Fruit fly (Drosophila melanogaster) whole organism, embryonic: ENCODE data around the gene CG17270.

ENCODE experiments used
- Atf3 ChIP-seq: fragments of 200-800 bp; sonication (Bioruptor generic); optimal IDR thresholded peaks from 3 replicates; lab custom pipeline; 2016; ENCODE audit warnings: missing biosample characterization, missing genetic modification characterization
- Awh ChIP-seq: fragments of 200-800 bp; sonication (Bioruptor generic); IDR thresholded peaks from 2 replicates; pipeline ENCODE4, ENCODE4 v1.3.6; 2022; ENCODE audit warnings: missing biosample characterization, missing genetic modification characterization
- B-H2 ChIP-seq: fragments of 200-800 bp; sonication (Bioruptor generic); optimal IDR thresholded peaks from 2 replicates; lab custom pipeline; 2018; ENCODE audit warnings: missing biosample characterization, mild to moderate bottlenecking, missing genetic modification characterization
- C15 ChIP-seq: fragments of 200-800 bp; sonication (Bioruptor generic); IDR thresholded peaks from 3 replicates; pipeline ENCODE4 v1.3.6; 2022; ENCODE audit warnings: missing biosample characterization, missing genetic modification characterization
- CG10462 ChIP-seq: fragments of 200-800 bp; sonication (Bioruptor generic); optimal IDR thresholded peaks from 2 replicates; lab custom pipeline; 2016; ENCODE audit warnings: missing biosample characterization, missing genetic modification characterization
- CG10979 ChIP-seq: fragments of 200-800 bp; sonication (Bioruptor generic); optimal IDR thresholded peaks from 2 replicates; lab custom pipeline; 2018; ENCODE audit warnings: missing biosample characterization, mild to moderate bottlenecking, missing genetic modification characterization, moderate library complexity
- CG11093 ChIP-seq: fragments of 200-800 bp; sonication (Bioruptor generic); IDR thresholded peaks from 3 replicates; pipeline ENCODE4 v1.3.6; 2022; ENCODE audit warnings: missing biosample characterization, missing genetic modification characterization
- CG12299 ChIP-seq: fragments of 200-800 bp; sonication (Bioruptor generic); optimal IDR thresholded peaks from 2 replicates; lab custom pipeline; 2018; ENCODE audit warnings: missing biosample characterization, mild to moderate bottlenecking, missing genetic modification characterization
- CG1233 ChIP-seq: fragments of 200-800 bp; sonication (Bioruptor generic); optimal IDR thresholded peaks from 4 replicates; lab custom pipeline; 2018; ENCODE audit warnings: missing biosample characterization, mild to moderate bottlenecking, missing genetic modification characterization
- CG12744 ChIP-seq: fragments of 200-800 bp; sonication (Bioruptor generic); optimal IDR thresholded peaks from 2 replicates; lab custom pipeline; 2016; ENCODE audit warnings: missing biosample characterization, missing genetic modification characterization
- CG14667 ChIP-seq: fragments of 200-800 bp; sonication (Bioruptor generic); IDR thresholded peaks from 2 replicates; pipeline ENCODE4 v1.3.6; 2022; ENCODE audit warnings: missing biosample characterization, missing genetic modification characterization
- CG31224 ChIP-seq: fragments of 200-800 bp; sonication (Bioruptor generic); IDR thresholded peaks from 2 replicates; pipeline ENCODE4 v1.3.6; 2022; ENCODE audit warnings: missing biosample characterization, missing genetic modification characterization
- CG4730 ChIP-seq: fragments of 200-800 bp; sonication (Bioruptor generic); IDR thresholded peaks from 2 replicates; pipeline ENCODE4 v1.3.6; 2022; ENCODE audit warnings: missing biosample characterization, missing genetic modification characterization
- CG8089 ChIP-seq: fragments of 200-800 bp; sonication (Bioruptor generic); optimal IDR thresholded peaks from 3 replicates; lab custom pipeline; 2016; ENCODE audit warnings: missing biosample characterization, missing genetic modification characterization
- CG8388 ChIP-seq: fragments of 200-800 bp; sonication (Bioruptor generic); optimal IDR thresholded peaks from 2 replicates; lab custom pipeline; 2019; ENCODE audit warnings: missing biosample characterization, mild to moderate bottlenecking, missing genetic modification characterization, moderate library complexity
- CG8478 ChIP-seq: fragments of >200 bp; optimal IDR thresholded peaks from 2 replicates; lab custom pipeline; 2018
- CG8924 ChIP-seq: fragments of 200-800 bp; optimal IDR thresholded peaks from 3 replicates; lab custom pipeline; 2019; ENCODE audit warnings: missing biosample characterization, mild to moderate bottlenecking, missing genetic modification characterization, moderate library complexity
- CG8944 ChIP-seq: fragments of 200-800 bp; sonication (Bioruptor generic); optimal IDR thresholded peaks from 3 replicates; lab custom pipeline; 2016; ENCODE audit warnings: missing biosample characterization, missing genetic modification characterization
- CG9876 ChIP-seq: fragments of 200-800 bp; sonication (Bioruptor generic); optimal IDR thresholded peaks from 2 replicates; lab custom pipeline; 2016; ENCODE audit warnings: missing biosample characterization, missing genetic modification characterization
- Dfd ChIP-seq, 2 experiments: fragments of >200 bp; optimal IDR thresholded peaks; 2 replicates each; lab custom pipeline; 2017; ENCODE audit warnings: missing biosample characterization in 2 of 2, missing genetic modification characterization in 2 of 2
- E2f1 ChIP-seq: fragments of 200-800 bp; sonication (Bioruptor generic); IDR thresholded peaks from 2 replicates; pipeline ENCODE4 v1.3.6; 2022; ENCODE audit warnings: missing biosample characterization, missing genetic modification characterization
- Ets65A ChIP-seq: fragments of 200-800 bp; sonication (Bioruptor generic); peaks from one replicate; lab custom pipeline; 2016; ENCODE audit warnings: missing biosample characterization, missing genetic modification characterization
- Ets97D ChIP-seq: fragments of 200-800 bp; sonication (Bioruptor generic); optimal IDR thresholded peaks from 3 replicates; lab custom pipeline; 2016; ENCODE audit warnings: missing biosample characterization, missing genetic modification characterization
- Gug ChIP-seq: fragments of 200-800 bp; sonication (Bioruptor generic); IDR thresholded peaks from 4 replicates; pipeline ENCODE4 v1.3.6; 2022; ENCODE audit warnings: missing biosample characterization, missing genetic modification characterization
- HHEX ChIP-seq: fragments of 200-800 bp; sonication (Bioruptor generic); optimal IDR thresholded peaks from 3 replicates; lab custom pipeline; 2017; ENCODE audit warnings: missing biosample characterization, mild to moderate bottlenecking, missing genetic modification characterization, missing genetic modification reagents
- HLH54F ChIP-seq: fragments of 200-800 bp; sonication (Bioruptor generic); optimal IDR thresholded peaks from 3 replicates; lab custom pipeline; 2016; ENCODE audit warnings: missing biosample characterization, missing genetic modification characterization
- Hey ChIP-seq: fragments of 200-800 bp; sonication (Bioruptor generic); optimal IDR thresholded peaks from 3 replicates; lab custom pipeline; 2018; ENCODE audit warnings: missing biosample characterization, mild to moderate bottlenecking, missing genetic modification characterization
- HmgZ ChIP-seq: fragments of 200-800 bp; sonication (Bioruptor generic); optimal IDR thresholded peaks from 2 replicates; lab custom pipeline; 2018; ENCODE audit warnings: missing biosample characterization, mild to moderate bottlenecking, missing genetic modification characterization
- Hmr ChIP-seq: fragments of 200-800 bp; sonication (Bioruptor generic); optimal IDR thresholded peaks from 3 replicates; lab custom pipeline; 2017; ENCODE audit warnings: mild to moderate bottlenecking, missing biosample characterization, missing genetic modification reagents, missing genetic modification characterization
- Hr39 ChIP-seq: fragments of >200 bp; optimal IDR thresholded peaks from 2 replicates; lab custom pipeline; 2017
- Meics ChIP-seq: fragments of 200-800 bp; sonication (Bioruptor generic); optimal IDR thresholded peaks from 2 replicates; lab custom pipeline; 2017; ENCODE audit warnings: missing biosample characterization, mild to moderate bottlenecking, missing genetic modification characterization
- NK7.1 ChIP-seq: fragments of 200-800 bp; sonication (Bioruptor generic); optimal IDR thresholded peaks from 3 replicates; lab custom pipeline; 2016; ENCODE audit warnings: missing biosample characterization, missing genetic modification characterization
- Six4 ChIP-seq: fragments of 200-800 bp; sonication (Bioruptor generic); optimal IDR thresholded peaks from 2 replicates; lab custom pipeline; 2016; ENCODE audit warnings: missing biosample characterization, missing genetic modification characterization
- Sox100B ChIP-seq: fragments of 200-800 bp; sonication (Bioruptor generic); optimal IDR thresholded peaks from 3 replicates; lab custom pipeline; 2018; ENCODE audit warnings: missing biosample characterization, mild to moderate bottlenecking, missing genetic modification characterization
- Ssrp ChIP-seq: fragments of 200-800 bp; sonication (Bioruptor generic); optimal IDR thresholded peaks from 2 replicates; lab custom pipeline; 2018; ENCODE audit warnings: missing biosample characterization, mild to moderate bottlenecking, missing genetic modification characterization, moderate library complexity
- Xrp1 ChIP-seq: fragments of 200-800 bp; sonication (Bioruptor generic); IDR thresholded peaks from 2 replicates; pipeline ENCODE4 v1.3.6; 2022; ENCODE audit warnings: missing biosample characterization, missing genetic modification characterization
- ci ChIP-seq: fragments of 200-800 bp; sonication (Bioruptor generic); IDR thresholded peaks from 3 replicates; pipeline ENCODE4 v1.3.6; 2022; ENCODE audit warnings: missing biosample characterization, missing genetic modification characterization
- dm ChIP-seq: fragments of 200-800 bp; sonication (Bioruptor generic); optimal IDR thresholded peaks from 3 replicates; lab custom pipeline; 2016; ENCODE audit warnings: missing biosample characterization, missing genetic modification characterization
- esg ChIP-seq: fragments of 200-800 bp; sonication (Bioruptor generic); conservative IDR thresholded peaks from 2 replicates; pipeline ENCODE4 v1.3.6; 2022; ENCODE audit warnings: missing biosample characterization, missing genetic modification characterization
- ewg ChIP-seq: fragments of 200-800 bp; sonication (Bioruptor generic); optimal IDR thresholded peaks from 3 replicates; lab custom pipeline; 2017; ENCODE audit warnings: mild to moderate bottlenecking, missing biosample characterization, missing genetic modification reagents, missing genetic modification characterization
- exex ChIP-seq: fragments of 200-800 bp; sonication (Bioruptor generic); optimal IDR thresholded peaks from 4 replicates; lab custom pipeline; 2018; ENCODE audit warnings: missing biosample characterization, mild to moderate bottlenecking, missing genetic modification characterization, moderate library complexity
- gem ChIP-seq: fragments of 200-800 bp; sonication (Bioruptor generic); optimal IDR thresholded peaks from 2 replicates; lab custom pipeline; 2019; ENCODE audit warnings: missing biosample characterization, mild to moderate bottlenecking, missing genetic modification characterization, moderate library complexity
- her ChIP-seq: fragments of 200-800 bp; sonication (Bioruptor generic); optimal IDR thresholded peaks from 2 replicates; lab custom pipeline; 2016; ENCODE audit warnings: missing biosample characterization, missing genetic modification characterization
- klu ChIP-seq: fragments of 200-800 bp; sonication (Bioruptor generic); IDR thresholded peaks from 2 replicates; pipeline ENCODE4 v1.3.6; 2022; ENCODE audit warnings: missing biosample characterization, missing genetic modification characterization
- kni ChIP-seq: fragments of 200-800 bp; sonication (Bioruptor generic); optimal IDR thresholded peaks from 3 replicates; lab custom pipeline; 2017; ENCODE audit warnings: mild to moderate bottlenecking, missing biosample characterization, missing genetic modification reagents, missing genetic modification characterization
- lov ChIP-seq, 2 experiments: fragments of 200-800 bp in 1 of 2; fragments of >200 bp in 1 of 2; sonication (Bioruptor generic) in 1 of 2; IDR thresholded peaks in 1 of 2; optimal IDR thresholded peaks in 1 of 2; 2 replicates in 1 of 2; 3 replicates in 1 of 2; pipeline versions ENCODE4 v1.3.6 to Lab custom; 2017 to 2022; ENCODE audit warnings: missing biosample characterization in 1 of 2, missing genetic modification characterization in 1 of 2
- maf-S ChIP-seq: fragments of 200-800 bp; sonication (Bioruptor generic); optimal IDR thresholded peaks from 2 replicates; lab custom pipeline; 2016; ENCODE audit warnings: missing biosample characterization, missing genetic modification characterization
- pan ChIP-seq, 4 experiments: fragments of >200 bp in 3 of 4; fragments of 200-800 bp in 1 of 4; sonication (Bioruptor generic) in 1 of 4; optimal IDR thresholded peaks in 3 of 4; IDR thresholded peaks in 1 of 4; 2 replicates each; pipeline versions ENCODE4 v1.3.6 to Lab custom; 2017 to 2022; ENCODE audit warnings: missing biosample characterization in 2 of 4, missing genetic modification characterization in 2 of 4, mixed read lengths in 1 of 4
- stwl ChIP-seq: fragments of 200-800 bp; sonication (Bioruptor generic); optimal IDR thresholded peaks from 3 replicates; lab custom pipeline; 2018; ENCODE audit warnings: missing biosample characterization, mild to moderate bottlenecking, missing genetic modification characterization, moderate library complexity
- vnd ChIP-seq: fragments of 200-800 bp; sonication (Bioruptor generic); IDR thresholded peaks from 3 replicates; pipeline ENCODE4 v1.3.6; 2022; ENCODE audit warnings: missing biosample characterization, missing genetic modification characterization; ENCODE audit not compliant: partially characterized antibody

Gene CG17270

DNA sequence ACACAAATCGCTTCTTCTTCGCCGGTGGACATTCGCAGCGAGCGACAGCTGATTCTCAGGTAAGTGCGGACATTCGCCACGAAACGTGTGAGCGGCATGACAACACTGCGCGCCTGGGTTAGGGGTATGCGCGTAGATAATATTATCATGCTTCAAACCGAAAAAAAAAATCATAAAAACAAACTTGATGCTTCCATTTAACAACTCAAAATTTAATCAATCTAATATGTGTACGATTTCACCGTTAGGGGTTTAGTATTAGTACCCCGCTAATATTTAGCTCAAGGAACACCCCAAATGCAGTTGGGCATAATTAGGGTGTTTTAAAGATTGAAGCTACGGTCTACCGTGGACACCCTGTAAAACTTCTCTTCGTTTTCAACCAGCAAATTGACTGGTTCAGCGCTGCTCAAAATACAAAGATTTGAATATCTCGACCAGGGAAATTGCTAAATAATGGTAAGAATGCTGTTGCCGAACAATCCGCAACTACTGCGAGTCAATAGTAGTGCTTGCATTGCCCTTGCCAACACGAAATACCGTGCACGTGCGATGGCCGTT is 3.2 kb upstream of the CG17270 start, which contains the start of the genes CG17271 and RpS20:
Gene CG17271, minus strand, starts transcription at position 34 of the 561 bp plus-strand sequence.
Gene RpS20, plus strand, starts transcription at position 367 of the 561 bp plus-strand sequence.
- TF ChIP-seq CG10979 (peak; percentile 86), CG12744 (peak; percentile 88), Xrp1 (GFP tag; lab: Robert Waterston, UW) (peak; percentile 92), Hmr (GFP tag; lab: Kevin White, UChicago) (peak; percentile 93), her (GFP tag; lab: Kevin White, UChicago) (peak; percentile 92), ci (GFP tag; lab: Robert Waterston, UW) (peak; percentile 89), CG1233 (GFP tag; lab: Kevin White, UChicago) (peak; percentile 85), Gug (GFP tag; lab: Robert Waterston, UW) (peak; percentile 91), CG31224 (GFP tag; lab: Robert Waterston, UW) (peak; percentile 85), CG11093 (GFP tag; lab: Robert Waterston, UW) (peak; percentile 79), pan (optimal IDR thresholded peaks at IDR 0.05; lab: Kevin White, UChicago) (no peak), pan (GFP tag; optimal IDR thresholded peaks at IDR 0.05 in 1 of 2, IDR thresholded peaks at IDR 0.05 in 1 of 2) (peak in 1 of 2 experiments; percentile 90), lov (optimal IDR thresholded peaks at IDR 0.05; lab: Kevin White, UChicago) (no peak), lov (GFP tag; IDR thresholded peaks at IDR 0.05; lab: Robert Waterston, UW) (peak; percentile 62; the same call in 1 of the 3 replicates), CG8478 (lab: Kevin White, UChicago) (no peak), CG10462 (GFP tag; lab: Kevin White, UChicago) (peak; percentile 86), CG4730 (peak; percentile 87), Sox100B (peak; percentile 82), stwl (tag; lab: Kevin White, UChicago) (peak; percentile 68), Six4 (GFP tag; lab: Kevin White, UChicago) (peak; percentile 84), NK7.1 (GFP tag; lab: Kevin White, UChicago) (peak; percentile 88), maf-S (peak; percentile 90), CG8388 (GFP tag; lab: Kevin White, UChicago) (peak; percentile 87), CG8089 (GFP tag; lab: Kevin White, UChicago) (peak; percentile 90), dm (GFP tag; lab: Kevin White, UChicago) (peak; percentile 93), HLH54F (peak; percentile 95), Atf3 (GFP tag; lab: Kevin White, UChicago) (peak; percentile 90), Hr39 (lab: Kevin White, UChicago) (no peak), Dfd (GFP tag; optimal IDR thresholded peaks at IDR 0.05; lab: Kevin White, UChicago) (no peak), Meics (peak; percentile 88), E2f1 (peak; percentile 89), CG8944 (GFP tag; lab: Kevin White, UChicago) (peak; percentile 96), klu (GFP tag; lab: Robert Waterston, UW) (peak; percentile 82), Awh (GFP tag; lab: Robert Waterston, UW) (peak; percentile 87), esg (GFP tag; lab: Robert Waterston, UW) (peak; percentile 90), HmgZ (tag; lab: Kevin White, UChicago) (peak; percentile 96), CG8924 (peak; percentile 88), Hey (tag; lab: Kevin White, UChicago) (peak; percentile 51), Ssrp (tag; lab: Kevin White, UChicago) (peak; percentile 83), Ets97D (GFP tag; lab: Kevin White, UChicago) (peak; percentile 96), ewg (peak; percentile 89), vnd (GFP tag; lab: Robert Waterston, UW) (no peak), Ets65A (GFP tag; lab: Kevin White, UChicago) (peak; percentile 99), CG14667 (GFP tag; lab: Robert Waterston, UW) (peak; percentile 81), C15 (peak; percentile 67; the same call in 1 of the 3 replicates), CG12299 (tag; lab: Kevin White, UChicago) (peak; percentile 84), kni (GFP tag; lab: Kevin White, UChicago) (peak; percentile 63), CG9876 (GFP tag; lab: Kevin White, UChicago) (peak; percentile 95), HHEX (GFP tag; lab: Kevin White, UChicago) (peak; percentile 81), gem (tag; lab: Kevin White, UChicago) (peak; percentile 94), exex (tag; lab: Kevin White, UChicago) (peak; percentile 58), B-H2 (peak; percentile 90)
